Fruit fly (Drosophila melanogaster) whole organism, embryonic: ENCODE measurements around the gene CG42395.

Experiments
- B-H2 ChIP-seq: fragments of 200-800 bp; sonication (Bioruptor generic); optimal IDR thresholded peaks from 2 replicates; lab custom pipeline; 2018; ENCODE audit warnings: missing biosample characterization, mild to moderate bottlenecking, missing genetic modification characterization
- CG10147 ChIP-seq: fragments of 200-800 bp; sonication (Bioruptor generic); optimal IDR thresholded peaks from 2 replicates; lab custom pipeline; 2019; ENCODE audit warnings: missing biosample characterization, mild to moderate bottlenecking, missing genetic modification characterization, moderate library complexity
- CG10462 ChIP-seq: fragments of 200-800 bp; sonication (Bioruptor generic); optimal IDR thresholded peaks from 2 replicates; lab custom pipeline; 2016; ENCODE audit warnings: missing biosample characterization, missing genetic modification characterization
- CG11085 ChIP-seq: fragments of 200-800 bp; sonication (Bioruptor generic); IDR thresholded peaks from 2 replicates; pipeline ENCODE4 v1.3.6; 2022; ENCODE audit warnings: missing biosample characterization, missing genetic modification characterization
- CG11093 ChIP-seq: fragments of 200-800 bp; sonication (Bioruptor generic); IDR thresholded peaks from 3 replicates; pipeline ENCODE4 v1.3.6; 2022; ENCODE audit warnings: missing biosample characterization, missing genetic modification characterization
- CG12299 ChIP-seq: fragments of 200-800 bp; sonication (Bioruptor generic); optimal IDR thresholded peaks from 2 replicates; lab custom pipeline; 2018; ENCODE audit warnings: missing biosample characterization, mild to moderate bottlenecking, missing genetic modification characterization
- CG13287 ChIP-seq: fragments of 200-800 bp; sonication (Bioruptor generic); IDR thresholded peaks from 2 replicates; pipeline ENCODE4 v1.3.6; 2022; ENCODE audit warnings: missing biosample characterization, missing genetic modification characterization; ENCODE audit not compliant: partially characterized antibody
- CG14441 ChIP-seq: fragments of 200-800 bp; sonication (Bioruptor generic); IDR thresholded peaks from 2 replicates; pipeline ENCODE4 v1.3.6; 2022; ENCODE audit warnings: missing biosample characterization, missing genetic modification characterization
- CG1602 ChIP-seq: fragments of 200-800 bp; sonication (Bioruptor generic); optimal IDR thresholded peaks from 3 replicates; lab custom pipeline; 2016; ENCODE audit warnings: missing biosample characterization, missing genetic modification characterization
- CG16863 ChIP-seq: fragments of 200-800 bp; sonication (Bioruptor generic); optimal IDR thresholded peaks from 3 replicates; lab custom pipeline; 2016; ENCODE audit warnings: missing biosample characterization, missing genetic modification characterization
- CG17385 ChIP-seq: fragments of 200-800 bp; sonication (Bioruptor generic); optimal IDR thresholded peaks from 3 replicates; lab custom pipeline; 2018; ENCODE audit warnings: missing biosample characterization, mild to moderate bottlenecking, missing genetic modification characterization
- CG18599 ChIP-seq: fragments of 200-800 bp; sonication (Bioruptor generic); optimal IDR thresholded peaks from 3 replicates; lab custom pipeline; 2017; ENCODE audit warnings: missing biosample characterization, missing genetic modification characterization, mild to moderate bottlenecking, moderate library complexity, missing genetic modification reagents
- CG18619 ChIP-seq: fragments of 200-800 bp; sonication (Bioruptor generic); optimal IDR thresholded peaks from 3 replicates; lab custom pipeline; 2017; ENCODE audit warnings: missing biosample characterization, mild to moderate bottlenecking, missing genetic modification characterization
- CG2712 ChIP-seq: fragments of 200-800 bp; optimal IDR thresholded peaks from 3 replicates; lab custom pipeline; 2019; ENCODE audit warnings: missing biosample characterization, mild to moderate bottlenecking, missing genetic modification characterization, moderate library complexity
- CG2889 ChIP-seq: fragments of 200-800 bp; sonication (Bioruptor generic); IDR thresholded peaks from 3 replicates; pipeline ENCODE4 v1.3.6; 2022; ENCODE audit warnings: missing biosample characterization, missing genetic modification characterization
- CG30403 ChIP-seq: fragments of 200-800 bp; sonication (Bioruptor generic); optimal IDR thresholded peaks from 3 replicates; lab custom pipeline; 2016; ENCODE audit warnings: missing biosample characterization, missing genetic modification characterization
- CG31441 ChIP-seq: fragments of 200-800 bp; sonication (Bioruptor generic); IDR thresholded peaks from 2 replicates; pipeline ENCODE4 v1.3.6; 2022; ENCODE audit warnings: missing biosample characterization, missing genetic modification characterization
- CG3726 ChIP-seq: fragments of 200-800 bp; sonication (Bioruptor generic); IDR thresholded peaks from 3 replicates; pipeline ENCODE4, ENCODE4 v1.3.6; 2022; ENCODE audit warnings: missing biosample characterization, missing genetic modification characterization
- CG4424 ChIP-seq: fragments of 200-800 bp; sonication (Bioruptor generic); optimal IDR thresholded peaks from 3 replicates; lab custom pipeline; 2016; ENCODE audit warnings: missing biosample characterization, missing genetic modification characterization
- CG6813 ChIP-seq: fragments of 200-800 bp; sonication (Bioruptor generic); optimal IDR thresholded peaks from 2 replicates; lab custom pipeline; 2017; ENCODE audit warnings: missing biosample characterization, missing genetic modification characterization, mild to moderate bottlenecking, moderate library complexity, missing genetic modification reagents
- CG7745 ChIP-seq: fragments of 200-800 bp; sonication (Bioruptor generic); optimal IDR thresholded peaks from 2 replicates; lab custom pipeline; 2018; ENCODE audit warnings: missing biosample characterization, mild to moderate bottlenecking, missing genetic modification characterization, moderate library complexity
- CG9609 ChIP-seq: fragments of 200-800 bp; sonication (Bioruptor generic); optimal IDR thresholded peaks from 3 replicates; lab custom pipeline; 2016; ENCODE audit warnings: missing biosample characterization, missing genetic modification characterization
- CG9932 ChIP-seq: fragments of 200-800 bp; sonication (Bioruptor generic); IDR thresholded peaks from 2 replicates; pipeline ENCODE4 v1.3.6; 2022; ENCODE audit warnings: missing biosample characterization, missing genetic modification characterization
- Camta ChIP-seq: fragments of 200-800 bp; sonication (Bioruptor generic); optimal IDR thresholded peaks from 2 replicates; lab custom pipeline; 2016; ENCODE audit warnings: missing biosample characterization, missing genetic modification characterization
- D19B ChIP-seq: fragments of 200-800 bp; sonication (Bioruptor generic); optimal IDR thresholded peaks from 2 replicates; lab custom pipeline; 2017; ENCODE audit warnings: missing biosample characterization, mild to moderate bottlenecking, missing genetic modification characterization
- Dek ChIP-seq: fragments of 200-800 bp; sonication (Bioruptor generic); optimal IDR thresholded peaks from 3 replicates; lab custom pipeline; 2019; ENCODE audit warnings: missing biosample characterization, mild to moderate bottlenecking, missing genetic modification characterization, moderate library complexity
- Dfd ChIP-seq, 2 experiments: fragments of >200 bp; optimal IDR thresholded peaks; 2 replicates each; lab custom pipeline; 2017; ENCODE audit warnings: missing biosample characterization in 2 of 2, missing genetic modification characterization in 2 of 2
- E2f1 ChIP-seq: fragments of 200-800 bp; sonication (Bioruptor generic); IDR thresholded peaks from 2 replicates; pipeline ENCODE4 v1.3.6; 2022; ENCODE audit warnings: missing biosample characterization, missing genetic modification characterization
- Eip74EF ChIP-seq, 2 experiments: fragments of 200-800 bp in 1 of 2; fragments of >200 bp in 1 of 2; sonication (Bioruptor generic) in 1 of 2; optimal IDR thresholded peaks; 2 replicates each; lab custom pipeline; 2017 to 2019; ENCODE audit warnings: missing biosample characterization in 2 of 2, missing genetic modification characterization in 2 of 2, mild to moderate bottlenecking in 1 of 2, moderate library complexity in 1 of 2
- HLH3B ChIP-seq: fragments of 200-800 bp; sonication (Bioruptor generic); IDR thresholded peaks from 2 replicates; pipeline ENCODE4 v1.3.6; 2022; ENCODE audit warnings: missing biosample characterization, missing genetic modification characterization
- MESR4 ChIP-seq: fragments of 200-800 bp; sonication (Bioruptor generic); optimal IDR thresholded peaks from 2 replicates; lab custom pipeline; 2018; ENCODE audit warnings: missing biosample characterization, mild to moderate bottlenecking, missing genetic modification characterization, moderate library complexity
- Usf ChIP-seq: fragments of 200-800 bp; sonication (Bioruptor generic); optimal IDR thresholded peaks from 2 replicates; lab custom pipeline; 2017; ENCODE audit warnings: missing genotype, missing biosample characterization, missing genetic modification characterization
- bcd ChIP-seq: fragments of 200-800 bp; sonication (Bioruptor generic); optimal IDR thresholded peaks from 2 replicates; lab custom pipeline; 2017; ENCODE audit warnings: missing biosample characterization, mild to moderate bottlenecking, missing genetic modification characterization
- bsh ChIP-seq, 2 experiments: fragments of 200-800 bp; sonication (Bioruptor generic); optimal IDR thresholded peaks; 2 replicates each; lab custom pipeline; 2017 to 2018; ENCODE audit warnings: mild to moderate bottlenecking in 2 of 2, missing biosample characterization in 2 of 2, missing genetic modification characterization in 2 of 2, moderate library complexity in 1 of 2
- dm ChIP-seq: fragments of 200-800 bp; sonication (Bioruptor generic); optimal IDR thresholded peaks from 3 replicates; lab custom pipeline; 2016; ENCODE audit warnings: missing biosample characterization, missing genetic modification characterization
- esg ChIP-seq: fragments of 200-800 bp; sonication (Bioruptor generic); conservative IDR thresholded peaks from 2 replicates; pipeline ENCODE4 v1.3.6; 2022; ENCODE audit warnings: missing biosample characterization, missing genetic modification characterization
- eve ChIP-seq, 2 experiments: fragments of >200 bp; optimal IDR thresholded peaks; 2 replicates each; lab custom pipeline; 2017; ENCODE audit warnings: missing biosample characterization in 2 of 2, missing genetic modification characterization in 2 of 2
- eyg ChIP-seq: fragments of 200-800 bp; sonication (Bioruptor generic); optimal IDR thresholded peaks from 3 replicates; lab custom pipeline; 2016; ENCODE audit warnings: missing biosample characterization, missing genetic modification characterization
- fd3F ChIP-seq: fragments of 200-800 bp; sonication (Bioruptor generic); optimal IDR thresholded peaks from 2 replicates; lab custom pipeline; 2018; ENCODE audit warnings: missing biosample characterization, mild to moderate bottlenecking, missing genetic modification characterization, moderate library complexity
- ind ChIP-seq: fragments of 200-800 bp; sonication (Bioruptor generic); optimal IDR thresholded peaks from 3 replicates; lab custom pipeline; 2016; ENCODE audit warnings: missing biosample characterization, missing genetic modification characterization
- lmd ChIP-seq: fragments of 200-800 bp; sonication (Bioruptor generic); IDR thresholded peaks from 2 replicates; pipeline ENCODE4 v1.3.6; 2022; ENCODE audit warnings: missing biosample characterization, missing genetic modification characterization
- lola ChIP-seq, 3 experiments: fragments of >200 bp in 2 of 3; fragments of 200-800 bp in 1 of 3; sonication (Bioruptor generic) in 1 of 3; optimal IDR thresholded peaks; 2 replicates each; lab custom pipeline; 2017 to 2019; ENCODE audit warnings: missing biosample characterization in 3 of 3, missing genetic modification characterization in 3 of 3, mild to moderate bottlenecking in 1 of 3, moderate library complexity in 1 of 3
- oc ChIP-seq: fragments of 200-800 bp; sonication (Bioruptor generic); optimal IDR thresholded peaks from 2 replicates; lab custom pipeline; 2018; ENCODE audit warnings: missing biosample characterization, mild to moderate bottlenecking, missing genetic modification characterization, moderate library complexity
- pnt ChIP-seq: fragments of 200-800 bp; sonication (Bioruptor generic); optimal IDR thresholded peaks from 3 replicates; lab custom pipeline; 2016; ENCODE audit warnings: missing biosample characterization, missing genetic modification characterization
- sd ChIP-seq: fragments of 200-800 bp; sonication (Bioruptor generic); optimal IDR thresholded peaks from 3 replicates; lab custom pipeline; 2018; ENCODE audit warnings: missing biosample characterization, mild to moderate bottlenecking, missing genetic modification characterization, moderate library complexity
- sim ChIP-seq: fragments of 200-800 bp; sonication (Bioruptor generic); IDR thresholded peaks from 2 replicates; pipeline ENCODE4 v1.3.6; 2022; ENCODE audit warnings: missing biosample characterization, missing genetic modification characterization
- sug ChIP-seq: fragments of 200-800 bp; optimal IDR thresholded peaks from 2 replicates; lab custom pipeline; 2019; ENCODE audit warnings: missing biosample characterization, mild to moderate bottlenecking, missing genetic modification characterization, moderate library complexity
- ttk ChIP-seq: fragments of 200-800 bp; sonication (Bioruptor generic); IDR thresholded peaks from 2 replicates; pipeline ENCODE4 v2.1.2; 2022; ENCODE audit warnings: missing biosample characterization, missing genetic modification characterization

CG42395 gene

DNA sequence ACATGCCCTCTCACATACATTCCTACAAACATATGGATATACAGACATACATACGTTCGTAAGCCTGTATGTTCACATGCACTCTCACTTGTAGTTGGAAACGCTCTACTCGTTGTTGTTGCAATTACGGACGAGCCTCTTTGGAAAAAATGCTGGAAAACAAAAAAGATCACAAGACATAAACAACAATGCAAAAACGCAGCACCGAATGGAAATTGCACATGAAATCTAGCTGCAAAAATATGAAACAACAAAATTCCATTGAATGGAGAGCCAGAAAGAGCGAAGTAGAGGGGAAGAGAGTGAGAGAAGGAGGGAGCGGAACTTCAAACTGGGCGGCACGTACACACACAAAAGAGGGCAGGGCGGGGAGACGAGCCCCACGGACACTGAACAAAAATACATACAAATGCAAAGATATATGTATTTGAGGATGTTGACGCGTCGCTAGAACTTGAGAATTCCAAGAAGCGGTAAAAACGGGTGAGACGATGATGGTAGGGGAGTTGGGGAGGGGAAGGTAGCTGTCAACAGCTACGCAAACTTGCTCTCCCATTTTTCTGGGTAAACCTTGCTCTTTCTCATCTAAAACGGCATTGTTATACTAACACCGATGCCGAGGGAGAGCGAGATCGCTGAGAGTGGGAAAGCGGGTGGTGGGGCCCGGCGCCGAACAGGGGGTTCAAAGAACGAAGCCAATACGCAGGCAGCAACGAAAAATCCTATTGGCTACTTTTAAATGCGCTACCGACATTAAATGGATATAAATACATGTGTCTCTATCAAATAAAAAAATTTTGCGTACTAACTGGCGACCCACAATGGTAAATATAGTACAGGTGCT lies 8.3 kb upstream of the CG42395 start (continued):
- TF ChIP-seq oc (no peak), CG11093 (GFP tag; lab: Robert Waterston, UW) (peak; percentile 21; the same call in 1 of the 3 replicates), sug (peak; percentile 87), CG14441 (GFP tag; lab: Robert Waterston, UW) (peak; percentile 53; the same call in 1 of the 2 replicates), Camta (no peak), eyg (GFP tag; lab: Kevin White, UChicago) (no peak), HLH3B (GFP tag; lab: Robert Waterston, UW) (no peak), fd3F (GFP tag; lab: Kevin White, UChicago) (peak; percentile 18), E2f1 (GFP tag; lab: Robert Waterston, UW) (0 out of 2 replicates have a peak, but pooled peaks have one; percentile 30), CG10147 (GFP tag; lab: Kevin White, UChicago) (peak; percentile 15), CG2889 (GFP tag; lab: Robert Waterston, UW) (no peak), CG11085 (GFP tag; lab: Robert Waterston, UW) (no peak), Usf (peak; percentile 42), CG18619 (no peak), CG31441 (no peak), Dek (peak; percentile 58), CG30403 (GFP tag; lab: Kevin White, UChicago) (no peak), D19B (GFP tag; lab: Kevin White, UChicago) (peak; percentile 40), CG9932 (GFP tag; lab: Robert Waterston, UW) (peak; percentile 43; the same call in 1 of the 2 replicates), MESR4 (GFP tag; lab: Kevin White, UChicago) (no peak), lmd (GFP tag; lab: Robert Waterston, UW) (peak; percentile 69; the same call in 1 of the 2 replicates), eve (GFP tag; optimal IDR thresholded peaks at IDR 0.05; lab: Kevin White, UChicago) (no peak), B-H2 (GFP tag; lab: Kevin White, UChicago) (peak; percentile 14), CG16863 (GFP tag; lab: Kevin White, UChicago) (no peak), CG3726 (no peak), esg (GFP tag; lab: Robert Waterston, UW) (peak; percentile 35; the same call in 1 of the 2 replicates), CG7745 (tag; lab: Kevin White, UChicago) (no peak), dm (no peak), Eip74EF (GFP tag; optimal IDR thresholded peaks at IDR 0.05; lab: Kevin White, UChicago) (no peak), sim (no peak), sd (tag; lab: Kevin White, UChicago) (peak; percentile 91), CG2712 (tag; lab: Kevin White, UChicago) (no peak), ind (GFP tag; lab: Kevin White, UChicago) (peak; percentile 46), bsh (GFP tag; optimal IDR thresholded peaks at IDR 0.05; lab: Kevin White, UChicago) (no peak), lola (GFP tag; optimal IDR thresholded peaks at IDR 0.05; lab: Kevin White, UChicago) (peak in 1 of 3 experiments; percentile 8), CG10462 (no peak), CG4424 (GFP tag; lab: Kevin White, UChicago) (no peak), pnt (GFP tag; lab: Kevin White, UChicago) (no peak), ttk (peak; percentile 50; the same call in 1 of the 2 replicates), CG6813 (GFP tag; lab: Kevin White, UChicago) (peak; percentile 39), Dfd (GFP tag; optimal IDR thresholded peaks at IDR 0.05; lab: Kevin White, UChicago) (no peak), CG12299 (no peak), CG13287 (GFP tag; lab: Robert Waterston, UW) (peak; percentile 22; the same call in 1 of the 2 replicates), CG17385 (no peak), CG1602 (peak; percentile 21), bcd (GFP tag; lab: Kevin White, UChicago) (peak; percentile 48), CG18599 (GFP tag; lab: Kevin White, UChicago) (peak; percentile 48), CG9609 (GFP tag; lab: Kevin White, UChicago) (peak; percentile 24)
